Worm (Caenorhabditis elegans) whole organism, L4 larva: Measurements from ENCODE around the gene Y38E10A.14.

Experiments
- F26F4.8 ChIP-seq: fragments of 200-800 bp; sonication (Bioruptor generic); conservative IDR thresholded peaks from 2 replicates; pipeline ENCODE4 v1.3.6; 2022; ENCODE audit warnings: missing genetic modification characterization, missing compliant biosample characterization
- F37D6.2 ChIP-seq: sonication (generic microtip); optimal IDR thresholded peaks from 2 replicates; lab custom pipeline; 2016; ENCODE audit warnings: mild to moderate bottlenecking, missing genetic modification characterization, missing compliant biosample characterization
- T20F7.1 ChIP-seq: fragments of 200-800 bp; sonication (Bioruptor generic); optimal IDR thresholded peaks from 2 replicates; lab custom pipeline; 2018; ENCODE audit warnings: mild to moderate bottlenecking, missing genetic modification characterization, missing compliant biosample characterization
- Y105C5A.15 ChIP-seq: fragments of 200-800 bp; sonication (Bioruptor generic); IDR thresholded peaks from 2 replicates; pipeline ENCODE4 v1.3.6; 2022; ENCODE audit warnings: missing genetic modification characterization, missing compliant biosample characterization
- Y5F2A.4 ChIP-seq: fragments of 200-800 bp; sonication (Bioruptor generic); optimal IDR thresholded peaks from 2 replicates; lab custom pipeline; 2018; ENCODE audit warnings: mild to moderate bottlenecking, missing genetic modification characterization, missing compliant biosample characterization
- ZK337.2 ChIP-seq: fragments of 200-800 bp; sonication (Bioruptor generic); IDR thresholded peaks from 2 replicates; pipeline ENCODE4 v1.3.6; 2022; ENCODE audit warnings: missing genetic modification reagents, missing genetic modification characterization, missing compliant biosample characterization
- ZK546.5 ChIP-seq, 2 experiments: sonication (generic microtip); optimal IDR thresholded peaks; 2 replicates each; lab custom pipeline; 2017; ENCODE audit warnings: missing biosample characterization in 2 of 2, missing genetic modification characterization in 2 of 2
- aha-1 ChIP-seq: fragments of 150-350 bp; peaks from one replicate; lab custom pipeline; 2014; ENCODE audit warnings: missing biosample characterization, missing genetic modification characterization
- arid-1 ChIP-seq: fragments of 200-800 bp; sonication (Bioruptor generic); conservative IDR thresholded peaks from 2 replicates; pipeline ENCODE4 v1.3.6; 2022; ENCODE audit warnings: missing genetic modification reagents, missing genetic modification characterization, missing compliant biosample characterization
- attf-4 ChIP-seq: sonication (generic microtip); optimal IDR thresholded peaks from 3 replicates; lab custom pipeline; 2017; ENCODE audit warnings: missing biosample characterization, missing genetic modification characterization
- ceh-28 ChIP-seq: fragments of 150-350 bp; optimal IDR thresholded peaks from 2 replicates; lab custom pipeline; 2014; ENCODE audit warnings: missing biosample characterization, missing genetic modification reagents, missing genetic modification characterization
- ceh-32 ChIP-seq: sonication (generic microtip); optimal IDR thresholded peaks from 2 replicates; lab custom pipeline; 2016; ENCODE audit warnings: mild to moderate bottlenecking, missing genetic modification characterization, missing compliant biosample characterization; ENCODE audit not compliant: poor library complexity
- ceh-44 ChIP-seq: fragments of 200-800 bp; sonication (Bioruptor generic); IDR thresholded peaks from 2 replicates; pipeline ENCODE4 v1.3.6; 2022; ENCODE audit warnings: missing genetic modification reagents, missing genetic modification characterization, missing compliant biosample characterization
- ceh-62 ChIP-seq: sonication (generic microtip); optimal IDR thresholded peaks from 2 replicates; lab custom pipeline; 2017; ENCODE audit warnings: missing biosample characterization, missing genetic modification characterization
- daf-19 ChIP-seq: fragments of 200-800 bp; sonication (Bioruptor generic); conservative IDR thresholded peaks from 2 replicates; pipeline ENCODE4 v1.3.6; 2022; ENCODE audit warnings: missing genetic modification characterization, missing compliant biosample characterization
- daf-8 ChIP-seq: fragments of 200-800 bp; sonication (Bioruptor generic); IDR thresholded peaks from 2 replicates; pipeline ENCODE4 v1.3.6; 2022; ENCODE audit warnings: missing genetic modification characterization, missing compliant biosample characterization
- dmd-6 ChIP-seq: fragments of 200-800 bp; sonication (Bioruptor generic); IDR thresholded peaks from 2 replicates; pipeline ENCODE4 v1.3.6; 2022; ENCODE audit warnings: missing genetic modification reagents, missing genetic modification characterization, missing compliant biosample characterization
- dmd-8 ChIP-seq: fragments of 200-800 bp; sonication (Bioruptor generic); IDR thresholded peaks from 2 replicates; pipeline ENCODE4 v1.3.6; 2022; ENCODE audit warnings: missing genetic modification characterization, missing compliant biosample characterization
- dpl-1 ChIP-seq: fragments of 150-350 bp; optimal IDR thresholded peaks from 2 replicates; lab custom pipeline; 2014; ENCODE audit warnings: missing biosample characterization, missing genetic modification reagents, missing genetic modification characterization
- fkh-10 ChIP-seq: fragments of 150-350 bp; optimal IDR thresholded peaks from 2 replicates; lab custom pipeline; 2014; ENCODE audit warnings: missing biosample characterization, missing genetic modification reagents, missing genetic modification characterization
- fos-1 ChIP-seq: fragments of 150-350 bp; optimal IDR thresholded peaks from 2 replicates; lab custom pipeline; 2014; ENCODE audit warnings: missing biosample characterization, missing genetic modification characterization
- gei-8 ChIP-seq: fragments of 200-800 bp; sonication (Bioruptor generic); optimal IDR thresholded peaks from 2 replicates; lab custom pipeline; 2018; ENCODE audit warnings: mild to moderate bottlenecking, missing genetic modification characterization, missing compliant biosample characterization
- hif-1 ChIP-seq, 2 experiments: sonication (generic microtip); optimal IDR thresholded peaks; 2 replicates each; lab custom pipeline; 2016 to 2017; ENCODE audit warnings: missing compliant biosample characterization in 2 of 2, missing genetic modification characterization in 2 of 2, missing genetic modification reagents in 2 of 2, missing genotype in 2 of 2, mild to moderate bottlenecking in 1 of 2
- hlh-11 ChIP-seq: fragments of 200-800 bp; sonication (Bioruptor generic); optimal IDR thresholded peaks from 2 replicates; lab custom pipeline; 2018; ENCODE audit warnings: mild to moderate bottlenecking, missing genetic modification characterization, missing compliant biosample characterization
- lim-7 ChIP-seq: fragments of 200-800 bp; sonication (Bioruptor generic); IDR thresholded peaks from 2 replicates; pipeline ENCODE4 v1.3.6; 2022; ENCODE audit warnings: missing genetic modification characterization, missing compliant biosample characterization
- lin-1 ChIP-seq: fragments of 200-800 bp; sonication (Bioruptor generic); IDR thresholded peaks from 2 replicates; pipeline ENCODE4 v1.3.6; 2022; ENCODE audit warnings: missing genetic modification reagents, missing genetic modification characterization, missing compliant biosample characterization
- lin-13 ChIP-seq: fragments of 150-350 bp; optimal IDR thresholded peaks from 2 replicates; lab custom pipeline; 2014; ENCODE audit warnings: missing biosample characterization, missing genetic modification reagents, missing genetic modification characterization
- lin-29 ChIP-seq: fragments of 200-800 bp; sonication (Bioruptor generic); IDR thresholded peaks from 2 replicates; pipeline ENCODE4 v1.3.6; 2022; ENCODE audit warnings: missing genetic modification reagents, missing genetic modification characterization, missing compliant biosample characterization
- lin-38 ChIP-seq: fragments of 200-800 bp; sonication (Bioruptor generic); IDR thresholded peaks from 2 replicates; pipeline ENCODE4 v1.3.6; 2022; ENCODE audit warnings: missing genetic modification reagents, missing genetic modification characterization, missing compliant biosample characterization
- mdl-1 ChIP-seq, 2 experiments: fragments of 150-350 bp in 1 of 2; sonication (generic microtip) in 1 of 2; optimal IDR thresholded peaks; 2 replicates each; lab custom pipeline; 2014 to 2017; ENCODE audit warnings: missing biosample characterization in 2 of 2, missing genetic modification characterization in 2 of 2
- mxl-2 ChIP-seq: fragments of 200-800 bp; sonication (Bioruptor generic); conservative IDR thresholded peaks from 2 replicates; pipeline ENCODE4 v1.3.6; 2022; ENCODE audit warnings: missing genetic modification reagents, missing genetic modification characterization, missing compliant biosample characterization
- nhr-111 ChIP-seq: fragments of 200-800 bp; sonication (Bioruptor generic); optimal IDR thresholded peaks from 2 replicates; lab custom pipeline; 2018; ENCODE audit warnings: mild to moderate bottlenecking, missing genetic modification characterization, missing compliant biosample characterization
- nhr-41 ChIP-seq: fragments of 200-800 bp; sonication (Bioruptor generic); IDR thresholded peaks from 2 replicates; pipeline ENCODE4 v1.3.6; 2022; ENCODE audit warnings: missing genetic modification reagents, missing genetic modification characterization, missing compliant biosample characterization
- nhr-48 ChIP-seq: sonication (generic microtip); optimal IDR thresholded peaks from 2 replicates; lab custom pipeline; 2016; ENCODE audit warnings: mild to moderate bottlenecking, missing genetic modification characterization, missing compliant biosample characterization
- nhr-6 ChIP-seq: fragments of 150-350 bp; optimal IDR thresholded peaks from 2 replicates; lab custom pipeline; 2014; ENCODE audit warnings: missing biosample characterization, missing genetic modification characterization
- nhr-76 ChIP-seq: fragments of 150-350 bp; optimal IDR thresholded peaks from 2 replicates; lab custom pipeline; 2014; ENCODE audit warnings: missing biosample characterization, missing genetic modification characterization
- saeg-2 ChIP-seq: fragments of 200-800 bp; sonication (Bioruptor generic); IDR thresholded peaks from 2 replicates; pipeline ENCODE4 v1.3.6; 2022; ENCODE audit warnings: missing genetic modification reagents, missing genetic modification characterization, missing compliant biosample characterization
- sdz-12 ChIP-seq: fragments of 200-800 bp; sonication (Bioruptor generic); optimal IDR thresholded peaks from 2 replicates; lab custom pipeline; 2018; ENCODE audit warnings: mild to moderate bottlenecking, missing genetic modification characterization, missing compliant biosample characterization
- skn-1 ChIP-seq: fragments of 150-350 bp; optimal IDR thresholded peaks from 2 replicates; lab custom pipeline; 2014; ENCODE audit warnings: missing biosample characterization, missing genetic modification characterization
- snpc-1.2 ChIP-seq: fragments of 200-800 bp; sonication (Bioruptor generic); IDR thresholded peaks from 2 replicates; pipeline ENCODE4 v1.3.6; 2022; ENCODE audit warnings: missing genetic modification reagents, missing genetic modification characterization, missing compliant biosample characterization
- spr-1 ChIP-seq: sonication (generic microtip); optimal IDR thresholded peaks from 2 replicates; lab custom pipeline; 2016; ENCODE audit warnings: mild to moderate bottlenecking, missing genetic modification characterization, missing compliant biosample characterization
- tra-1 ChIP-seq: fragments of 200-800 bp; sonication (Bioruptor generic); IDR thresholded peaks from 2 replicates; pipeline ENCODE4 v1.3.6; 2022; ENCODE audit warnings: missing genetic modification reagents, missing genetic modification characterization, missing compliant biosample characterization
- unc-62 ChIP-seq, 3 experiments: fragments of 150-350 bp in 1 of 3; sonication (generic microtip); optimal IDR thresholded peaks in 2 of 3; peaks in 1 of 3; 1 replicate in 1 of 3; 2 replicates in 2 of 3; lab custom pipeline; 2014 to 2017; ENCODE audit warnings: missing biosample characterization in 3 of 3, missing genetic modification characterization in 3 of 3, missing genetic modification reagents in 3 of 3, missing genotype in 1 of 3
- zag-1 ChIP-seq: fragments of 150-350 bp; optimal IDR thresholded peaks from 2 replicates; lab custom pipeline; 2014; ENCODE audit warnings: missing biosample characterization, missing genetic modification characterization
- zfp-3 ChIP-seq: fragments of 200-800 bp; sonication (Bioruptor generic); conservative IDR thresholded peaks from 2 replicates; pipeline ENCODE4 v1.3.6; 2022; ENCODE audit warnings: missing genetic modification reagents, missing genetic modification characterization, missing compliant biosample characterization
- zip-2 ChIP-seq: fragments of 150-350 bp; optimal IDR thresholded peaks from 2 replicates; lab custom pipeline; 2014; ENCODE audit warnings: missing biosample characterization, missing genetic modification characterization
- ztf-11 ChIP-seq: fragments of 150-350 bp; optimal IDR thresholded peaks from 2 replicates; lab custom pipeline; 2014; ENCODE audit warnings: missing biosample characterization, missing genetic modification characterization

Y38E10A.14 gene

ce11 chrII:12617586-12617985 lies 6.7 kb downstream of the Y38E10A.14 start, which contains the start of gene nspe-3:
nspe-3 (plus strand) TSS chrII:12617886.
- TF ChIP-seq daf-19 (GFP tag; lab: Robert Waterston, UW), result no peak
- TF ChIP-seq tra-1 (GFP tag; lab: Robert Waterston, UW), result no peak
- TF ChIP-seq Y105C5A.15 (GFP tag; lab: Robert Waterston, UW), result no peak
- no peak for TF ChIP-seq lim-7
- no peak for TF ChIP-seq ceh-28
- no peak for TF ChIP-seq zag-1
- TF ChIP-seq zfp-3 (GFP tag; lab: Robert Waterston, UW), result no peak
- TF ChIP-seq skn-1 (tag; lab: Kevin White, UChicago), result no peak
- no peak for TF ChIP-seq nhr-41
- no peak for TF ChIP-seq lin-13 (GFP tag; lab: Kevin White, UChicago)
- no peak for TF ChIP-seq daf-8 (GFP tag; lab: Robert Waterston, UW)
- TF ChIP-seq ZK337.2 (GFP tag; lab: Robert Waterston, UW), result no peak
- TF ChIP-seq fos-1 (tag; lab: Kevin White, UChicago), result no peak
- no peak for TF ChIP-seq ztf-11 (tag; lab: Kevin White, UChicago)
- TF ChIP-seq lin-29 (GFP tag; lab: Robert Waterston, UW), result no peak
- no peak for TF ChIP-seq snpc-1.2 (GFP tag; lab: Robert Waterston, UW)
- TF ChIP-seq lin-1 (GFP tag; lab: Robert Waterston, UW), result no peak
- no peak for TF ChIP-seq ceh-62 (tag; lab: Kevin White, UChicago)

- TF ChIP-seq ceh-28, result no peak
- TF ChIP-seq aha-1 (tag; lab: Kevin White, UChicago), result peak; percentile 10
Measured at ce11 chrII:12616081-12616480, 8.3 kb downstream of the Y38E10A.14 start, which contains the start of gene nspe-6. nspe-6 (minus strand) TSS chrII:12616181.

- TF ChIP-seq mdl-1 (tag; optimal IDR thresholded peaks at IDR 0.05; lab: Kevin White, UChicago) (peak in 1 of 2 experiments; percentile 5), nhr-111 (no peak), lin-29 (GFP tag; lab: Robert Waterston, UW) (no peak), T20F7.1 (GFP tag; lab: Kevin White, UChicago) (no peak), spr-1 (tag; lab: Kevin White, UChicago) (no peak), dmd-8 (GFP tag; lab: Robert Waterston, UW) (no peak), arid-1 (GFP tag; lab: Robert Waterston, UW) (no peak), F37D6.2 (tag; lab: Kevin White, UChicago) (no peak), nhr-6 (tag; lab: Kevin White, UChicago) (no peak), dmd-6 (GFP tag; lab: Robert Waterston, UW) (peak; percentile 93), mxl-2 (GFP tag; lab: Robert Waterston, UW) (no peak), F26F4.8 (no peak), aha-1 (tag; lab: Kevin White, UChicago) (peak; percentile 99), unc-62 (GFP tag; optimal IDR thresholded peaks at IDR 0.05 in 1 of 2; lab: Kevin White, UChicago) (peak in 1 of 2 experiments; percentile 93), unc-62 (tag; optimal IDR thresholded peaks at IDR 0.05; lab: Kevin White, UChicago) (no peak), nhr-41 (no peak), ztf-11 (tag; lab: Kevin White, UChicago) (no peak), hlh-11 (tag; lab: Kevin White, UChicago) (peak; percentile 16), tra-1 (GFP tag; lab: Robert Waterston, UW) (no peak), snpc-1.2 (GFP tag; lab: Robert Waterston, UW) (no peak), lin-1 (GFP tag; lab: Robert Waterston, UW) (no peak), lin-13 (GFP tag; lab: Kevin White, UChicago) (no peak), saeg-2 (GFP tag; lab: Robert Waterston, UW) (no peak), fkh-10 (GFP tag; lab: Kevin White, UChicago) (no peak), hif-1 (tag; optimal IDR thresholded peaks at IDR 0.05; lab: Kevin White, UChicago) (peak; percentile 93 to 96), gei-8 (GFP tag; lab: Kevin White, UChicago) (no peak), fos-1 (tag; lab: Kevin White, UChicago) (no peak), sdz-12 (GFP tag; lab: Kevin White, UChicago) (no peak), attf-4 (tag; lab: Kevin White, UChicago) (no peak), nhr-76 (tag; lab: Kevin White, UChicago) (no peak), lin-38 (GFP tag; lab: Robert Waterston, UW) (no peak), zip-2 (no peak), nhr-48 (tag; lab: Kevin White, UChicago) (peak; percentile 97), lim-7 (no peak), ceh-44 (GFP tag; lab: Robert Waterston, UW) (no peak), ZK546.5 (tag; optimal IDR thresholded peaks at IDR 0.05; lab: Kevin White, UChicago) (no peak), dpl-1 (no peak), Y5F2A.4 (GFP tag; lab: Kevin White, UChicago) (no peak), ceh-32 (tag; lab: Kevin White, UChicago) (no peak)
Measured at ce11 chrII:12615413-12615812, 8.9 kb downstream of the Y38E10A.14 start.
